Fruit fly (Drosophila melanogaster): ENCODE results near the gene pHCl-2.

Gene pHCl-2

dm6 chr3R:31262298-31262697 is 42.9 kb downstream of the pHCl-2 start, which contains the start of gene CAH5:
TSS of gene CAH5 (plus strand) at chr3R:31262598.
- TF ChIP-seq CG8159 (tag; optimal IDR thresholded peaks at IDR 0.05) (no peak), CG8301 (tag; optimal IDR thresholded peaks at IDR 0.05) (no peak), Ets98B (GFP tag; IDR thresholded peaks at IDR 0.05) (no peak), CG15710 (tag; optimal IDR thresholded peaks at IDR 0.05) (no peak), fd96Ca (GFP tag; IDR thresholded peaks at IDR 0.05) (no peak), D1 (tag; optimal IDR thresholded peaks at IDR 0.05) (no peak), Pif1B (GFP tag; optimal IDR thresholded peaks at IDR 0.05) (no peak), CG17806 (tag; optimal IDR thresholded peaks at IDR 0.05) (no peak), CG14655 (GFP tag; optimal IDR thresholded peaks at IDR 0.05) (no peak), Snoo (tag; optimal IDR thresholded peaks at IDR 0.05) (no peak), rn (GFP tag; IDR thresholded peaks at IDR 0.05) (no peak), EcR (GFP tag; optimal IDR thresholded peaks at IDR 0.05) (no peak), CG34367 (tag; optimal IDR thresholded peaks at IDR 0.05) (no peak), Pif1A (GFP tag; optimal IDR thresholded peaks at IDR 0.05) (no peak), CG10348 (GFP tag; IDR thresholded peaks at IDR 0.05) (no peak), CG32121 (GFP tag; IDR thresholded peaks at IDR 0.05) (no peak), CG9948 (tag; optimal IDR thresholded peaks at IDR 0.05) (no peak), CG12605 (GFP tag; IDR thresholded peaks at IDR 0.05) (no peak), CG13204 (GFP tag; optimal IDR thresholded peaks at IDR 0.05) (no peak)

DNA sequence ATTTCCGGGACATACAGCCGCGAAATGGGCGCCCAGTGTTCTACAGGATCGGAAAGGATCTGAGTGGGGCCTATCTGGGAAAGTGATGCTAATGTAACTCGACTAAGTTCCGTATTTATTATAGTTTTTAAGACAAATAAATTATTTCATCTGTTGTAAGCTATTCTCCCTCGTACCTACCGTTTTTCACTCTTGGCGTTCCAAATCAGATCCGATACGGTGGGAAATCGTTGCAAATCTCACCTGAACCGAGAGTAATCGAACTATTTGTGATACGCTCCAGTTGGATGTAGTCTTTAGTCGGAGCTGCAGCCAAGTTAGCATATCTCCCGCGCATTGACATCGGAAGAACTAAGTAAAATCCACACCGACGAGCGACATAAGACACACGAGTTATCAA is 45.2 kb downstream of the pHCl-2 start, which contains the start of gene CAH16:
Gene CAH16, plus strand, starts transcription at position 301 of the 400 bp plus-strand sequence.
- no peak for TF ChIP-seq rn (GFP tag; IDR thresholded peaks at IDR 0.05)
- no peak for TF ChIP-seq CG9948 (tag; optimal IDR thresholded peaks at IDR 0.05)
- TF ChIP-seq CG4496 (GFP tag; IDR thresholded peaks at IDR 0.05) = no peak
- no peak for TF ChIP-seq EcR (GFP tag; optimal IDR thresholded peaks at IDR 0.05)
- no peak for TF ChIP-seq CG13204 (GFP tag; optimal IDR thresholded peaks at IDR 0.05)
- TF ChIP-seq CG34367 (tag; optimal IDR thresholded peaks at IDR 0.05) = no peak
- no peak for TF ChIP-seq Snoo (tag; optimal IDR thresholded peaks at IDR 0.05)
- no peak for TF ChIP-seq CG32121 (GFP tag; IDR thresholded peaks at IDR 0.05)
- no peak for TF ChIP-seq CG14655 (GFP tag; optimal IDR thresholded peaks at IDR 0.05)
- no peak for TF ChIP-seq Ets98B (GFP tag; IDR thresholded peaks at IDR 0.05)
- no peak for TF ChIP-seq Pif1B (GFP tag; optimal IDR thresholded peaks at IDR 0.05)
- no peak for TF ChIP-seq gl (tag; optimal IDR thresholded peaks at IDR 0.05)
- TF ChIP-seq CG10348 (GFP tag; IDR thresholded peaks at IDR 0.05) = no peak
- no peak for TF ChIP-seq fd96Ca (GFP tag; IDR thresholded peaks at IDR 0.05)
- TF ChIP-seq CG15710 (tag; optimal IDR thresholded peaks at IDR 0.05) = no peak
- TF ChIP-seq D1 (tag; optimal IDR thresholded peaks at IDR 0.05) = no peak
- no peak for TF ChIP-seq CG17806 (tag; optimal IDR thresholded peaks at IDR 0.05)

- TF ChIP-seq fd96Ca (GFP tag; IDR thresholded peaks at IDR 0.05) = no peak
- no peak for TF ChIP-seq EcR (GFP tag; optimal IDR thresholded peaks at IDR 0.05)
Measured at dm6 chr3R:31257299-31257698, 47.9 kb downstream of the pHCl-2 start, which contains the start of gene CAH6. TSS of gene CAH6 (plus strand) at chr3R:31257599.

dm6 chr3R:31254808-31255207 is 50.4 kb downstream of the pHCl-2 start, which contains the start of the genes CG1750 and spn-F:
TSS of gene CG1750 (minus strand) at chr3R:31254900.
TSS of gene spn-F (plus strand) at chr3R:31255127.
- TF ChIP-seq CG15710 (tag; optimal IDR thresholded peaks at IDR 0.05) (no peak), EcR (GFP tag; optimal IDR thresholded peaks at IDR 0.05) (no peak), gl (tag; optimal IDR thresholded peaks at IDR 0.05) (no peak), Pif1A (GFP tag; optimal IDR thresholded peaks at IDR 0.05) (no peak), CG10348 (GFP tag; IDR thresholded peaks at IDR 0.05) (no peak), CG8301 (tag; optimal IDR thresholded peaks at IDR 0.05) (no peak)

DNA sequence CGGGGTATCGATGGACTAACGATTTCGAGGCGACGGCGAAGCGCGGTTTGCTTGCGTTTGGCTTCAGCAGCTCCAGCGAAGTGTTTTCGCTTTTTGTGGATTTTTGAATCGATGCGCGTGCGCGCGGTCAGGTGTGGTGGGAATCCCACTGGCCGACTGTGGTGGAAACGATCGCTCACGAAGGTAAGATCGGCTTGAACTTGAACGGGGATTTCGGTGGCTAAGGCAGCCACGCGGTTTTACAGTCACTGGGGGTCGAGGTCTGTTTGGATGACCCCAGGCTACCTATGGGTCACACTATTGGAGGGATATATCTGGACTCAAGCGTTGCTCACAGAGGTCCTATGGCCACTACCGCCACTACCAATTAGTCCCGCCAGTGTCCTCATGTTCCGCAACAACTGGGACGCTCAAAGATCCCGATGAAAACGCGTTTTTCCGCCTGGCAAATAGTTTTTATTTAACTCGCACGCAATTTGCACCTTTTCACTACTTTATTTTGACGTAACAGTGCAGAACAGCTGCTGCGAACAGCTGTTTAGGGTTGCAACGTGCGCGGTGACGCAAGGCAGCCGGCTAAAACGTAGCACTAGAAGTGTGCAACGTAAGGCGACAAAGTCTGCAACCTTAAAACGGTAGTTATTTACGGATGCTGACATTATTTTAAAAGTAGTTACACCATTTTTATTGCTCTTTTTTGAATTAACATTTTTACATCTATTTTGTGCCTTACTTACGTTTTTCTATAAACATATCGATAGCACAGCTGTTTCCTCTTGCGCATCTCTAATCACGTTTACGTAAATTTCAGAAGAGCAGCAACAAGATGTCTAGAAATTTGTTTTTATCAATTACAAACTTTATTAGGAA is 52.9 kb downstream of the pHCl-2 start, which contains the start of the genes qless and mRpL32:
Gene qless, minus strand, starts transcription at position 516 of the 870 bp plus-strand sequence.
Gene mRpL32, plus strand, starts transcription at position 780 of the 870 bp plus-strand sequence.
- TF ChIP-seq CG17806 (tag; optimal IDR thresholded peaks at IDR 0.05) = peak; percentile 52
- peak; percentile 31 for TF ChIP-seq CG9948 (tag; optimal IDR thresholded peaks at IDR 0.05)
- TF ChIP-seq CG8159 (tag; optimal IDR thresholded peaks at IDR 0.05) = no peak
- TF ChIP-seq CG10348 (GFP tag; IDR thresholded peaks at IDR 0.05) = no peak
- TF ChIP-seq rn (GFP tag; IDR thresholded peaks at IDR 0.05) = peak; percentile 62; the same call in 1 of the 2 replicates
- TF ChIP-seq CG15710 (tag; optimal IDR thresholded peaks at IDR 0.05) = no peak
- TF ChIP-seq CG32121 (GFP tag; IDR thresholded peaks at IDR 0.05) = peak; percentile 64
- peak; percentile 69 for TF ChIP-seq Ets98B (GFP tag; IDR thresholded peaks at IDR 0.05)
- no peak for TF ChIP-seq CG13204 (GFP tag; optimal IDR thresholded peaks at IDR 0.05)
- peak; percentile 77; the same call in 2 of the 3 replicates for TF ChIP-seq CG4496 (GFP tag; IDR thresholded peaks at IDR 0.05)
- TF ChIP-seq CG14655 (GFP tag; optimal IDR thresholded peaks at IDR 0.05) = no peak
- no peak for TF ChIP-seq Pif1A (GFP tag; optimal IDR thresholded peaks at IDR 0.05)
- no peak for TF ChIP-seq CG12605 (GFP tag; IDR thresholded peaks at IDR 0.05)
- no peak for TF ChIP-seq gl (tag; optimal IDR thresholded peaks at IDR 0.05)
- peak; percentile 68 for TF ChIP-seq EcR (GFP tag; optimal IDR thresholded peaks at IDR 0.05)
- no peak for TF ChIP-seq Snoo (tag; optimal IDR thresholded peaks at IDR 0.05)
- no peak for TF ChIP-seq Pif1B (GFP tag; optimal IDR thresholded peaks at IDR 0.05)
- TF ChIP-seq D1 (tag; optimal IDR thresholded peaks at IDR 0.05) = no peak
- no peak for TF ChIP-seq CG8301 (tag; optimal IDR thresholded peaks at IDR 0.05)
- no peak for TF ChIP-seq CG34367 (tag; optimal IDR thresholded peaks at IDR 0.05)
- TF ChIP-seq fd96Ca (GFP tag; IDR thresholded peaks at IDR 0.05) = peak; percentile 65; the same call in 2 of the 3 replicates

Measured in whole organism, pupa.